Worm (Caenorhabditis elegans) whole organism, L2 larva: ENCODE measurements around the gene wsp-1.

Experiments
- aly-2 ChIP-seq: fragments of 150-350 bp; optimal IDR thresholded peaks from 2 replicates; lab custom pipeline; 2014; ENCODE audit warnings: missing biosample characterization, missing genetic modification characterization
- mab-5 ChIP-seq: fragments of 150-350 bp; optimal IDR thresholded peaks from 2 replicates; lab custom pipeline; 2014; ENCODE audit warnings: missing biosample characterization, missing genetic modification characterization
- mdl-1 ChIP-seq, 2 experiments: fragments of 150-350 bp in 1 of 2; sonication (generic microtip) in 1 of 2; optimal IDR thresholded peaks; 2 replicates each; lab custom pipeline; 2017; ENCODE audit warnings: missing biosample characterization in 2 of 2, missing genetic modification characterization in 2 of 2
- nhr-11 ChIP-seq: fragments of 150-350 bp; optimal IDR thresholded peaks from 2 replicates; lab custom pipeline; 2014; ENCODE audit warnings: missing biosample characterization, missing genetic modification characterization
- nhr-12 ChIP-seq: fragments of 150-350 bp; optimal IDR thresholded peaks from 2 replicates; lab custom pipeline; 2014; ENCODE audit warnings: missing biosample characterization, missing genetic modification characterization
- nhr-23 ChIP-seq: fragments of 150-350 bp; optimal IDR thresholded peaks from 2 replicates; lab custom pipeline; 2014; ENCODE audit warnings: missing biosample characterization, missing genetic modification reagents, missing genetic modification characterization
- nhr-237 ChIP-seq: fragments of 150-350 bp; optimal IDR thresholded peaks from 2 replicates; lab custom pipeline; 2014; ENCODE audit warnings: missing biosample characterization, missing genetic modification characterization
- nhr-6 ChIP-seq: fragments of 150-350 bp; optimal IDR thresholded peaks from 2 replicates; lab custom pipeline; 2014; ENCODE audit warnings: missing biosample characterization, missing genetic modification characterization
- skn-1 ChIP-seq: sonication (generic microtip); optimal IDR thresholded peaks from 2 replicates; lab custom pipeline; 2017; ENCODE audit warnings: missing biosample characterization, missing genetic modification characterization
- sma-3 ChIP-seq: sonication (generic microtip); optimal IDR thresholded peaks from 2 replicates; lab custom pipeline; 2016; ENCODE audit warnings: missing genetic modification reagents, missing genetic modification characterization, missing compliant biosample characterization
- snpc-4 ChIP-seq: fragments of 150-350 bp; optimal IDR thresholded peaks from 2 replicates; lab custom pipeline; 2014; ENCODE audit warnings: missing biosample characterization, missing genetic modification characterization
- unc-62 ChIP-seq: fragments of 150-350 bp; optimal IDR thresholded peaks from 2 replicates; lab custom pipeline; 2014; ENCODE audit warnings: missing biosample characterization, missing genetic modification reagents, missing genetic modification characterization
- ztf-4 ChIP-seq: fragments of 150-350 bp; optimal IDR thresholded peaks from 2 replicates; lab custom pipeline; 2014; ENCODE audit warnings: missing biosample characterization, missing genetic modification characterization

DNA sequence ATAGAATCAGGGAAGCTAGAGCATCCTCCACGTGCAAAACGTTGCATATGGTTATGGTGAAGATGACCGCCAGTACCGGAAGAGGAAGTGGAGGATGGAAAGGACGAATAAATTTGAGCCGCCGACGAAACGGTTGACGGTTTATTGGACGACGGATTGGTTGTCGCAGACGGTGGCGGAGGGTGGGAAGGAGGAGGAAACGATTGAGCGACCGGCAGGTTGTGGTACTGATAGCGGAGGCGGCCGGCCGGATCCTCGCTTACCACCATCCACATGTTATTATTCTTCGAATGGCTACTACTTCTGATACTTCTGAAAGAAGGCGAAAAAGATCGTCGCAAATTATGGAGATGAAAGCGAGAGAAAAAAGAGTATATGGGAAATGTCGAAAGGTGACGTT lies 5.9 kb downstream of the wsp-1 start:
- TF ChIP-seq snpc-4 (no peak), nhr-6 (tag; lab: Kevin White, UChicago) (no peak), nhr-11 (tag; lab: Kevin White, UChicago) (no peak), mdl-1 (tag; optimal IDR thresholded peaks at IDR 0.05; lab: Kevin White, UChicago) (no peak), mab-5 (no peak), sma-3 (GFP tag; lab: Kevin White, UChicago) (no peak), nhr-23 (tag; lab: Kevin White, UChicago) (no peak), ztf-4 (tag; lab: Kevin White, UChicago) (no peak), skn-1 (tag; lab: Kevin White, UChicago) (no peak), nhr-237 (no peak), aly-2 (no peak), nhr-12 (no peak), unc-62 (GFP tag; lab: Kevin White, UChicago) (no peak)
